Worm (Caenorhabditis elegans) whole organism, young adult: ENCODE measurements around the gene clec-196.

ENCODE experiments used
- C06A6.2 ChIP-seq: fragments of 200-800 bp; sonication (Bioruptor generic); conservative IDR thresholded peaks from 2 replicates; pipeline ENCODE4 v1.3.6; 2022; ENCODE audit warnings: missing genetic modification characterization, missing compliant biosample characterization
- C17E4.6 ChIP-seq: fragments of 200-800 bp; sonication (Bioruptor generic); IDR thresholded peaks from 2 replicates; pipeline ENCODE4 v1.3.6; 2022; ENCODE audit warnings: missing genetic modification reagents, missing genetic modification characterization, missing compliant biosample characterization
- F37B4.10 ChIP-seq: fragments of 200-800 bp; sonication (Bioruptor generic); IDR thresholded peaks from 2 replicates; pipeline ENCODE4 v1.3.6; 2022; ENCODE audit warnings: missing genetic modification characterization, missing compliant biosample characterization
- F55B11.4 ChIP-seq: sonication (generic microtip); optimal IDR thresholded peaks from 2 replicates; lab custom pipeline; 2016; ENCODE audit warnings: missing compliant biosample characterization, missing genetic modification characterization, borderline replicate concordance; ENCODE audit not compliant: insufficient read depth
- Y56A3A.18 ChIP-seq: fragments of 200-800 bp; sonication (Bioruptor generic); IDR thresholded peaks from 2 replicates; pipeline ENCODE4 v1.3.6; 2022; ENCODE audit warnings: missing genetic modification reagents, missing genetic modification characterization, missing compliant biosample characterization
- Y95B8A.8 ChIP-seq: fragments of 200-800 bp; sonication (Bioruptor generic); IDR thresholded peaks from 2 replicates; pipeline ENCODE4 v1.3.6; 2022; ENCODE audit warnings: missing genetic modification reagents, missing genetic modification characterization, missing compliant biosample characterization
- ZK185.1 ChIP-seq: sonication (generic microtip); optimal IDR thresholded peaks from 2 replicates; lab custom pipeline; 2016; ENCODE audit warnings: mild to moderate bottlenecking, missing genetic modification characterization, missing compliant biosample characterization; ENCODE audit not compliant: poor library complexity, severe bottlenecking
- akir-1 ChIP-seq: fragments of 200-800 bp; sonication (Bioruptor generic); optimal IDR thresholded peaks from 2 replicates; lab custom pipeline; 2018; ENCODE audit warnings: mild to moderate bottlenecking, missing genetic modification characterization, moderate library complexity, missing compliant biosample characterization
- cebp-1 ChIP-seq, 2 experiments: fragments of 200-800 bp in 1 of 2; sonication (Bioruptor generic) in 1 of 2; sonication (generic microtip) in 1 of 2; IDR thresholded peaks in 1 of 2; optimal IDR thresholded peaks in 1 of 2; 2 replicates each; pipeline versions ENCODE4 v1.3.6 to Lab custom; 2017 to 2022; ENCODE audit warnings: missing compliant biosample characterization in 2 of 2, missing genetic modification characterization in 2 of 2, mild to moderate bottlenecking in 1 of 2, missing genetic modification reagents in 1 of 2, moderate library complexity in 1 of 2
- ceh-27 ChIP-seq: fragments of 200-800 bp; sonication (Bioruptor generic); optimal IDR thresholded peaks from 2 replicates; lab custom pipeline; 2018; ENCODE audit warnings: mild to moderate bottlenecking, missing genetic modification characterization, moderate library complexity, missing compliant biosample characterization
- ceh-58 ChIP-seq: fragments of 200-800 bp; sonication (Bioruptor generic); IDR thresholded peaks from 2 replicates; pipeline ENCODE4 v1.3.6; 2022; ENCODE audit warnings: missing genetic modification characterization, missing compliant biosample characterization
- ceh-79 ChIP-seq: sonication (generic microtip); optimal IDR thresholded peaks from 2 replicates; lab custom pipeline; 2017; ENCODE audit warnings: mild to moderate bottlenecking, missing genetic modification characterization, missing compliant biosample characterization
- die-1 ChIP-seq: sonication (generic microtip); optimal IDR thresholded peaks from 2 replicates; lab custom pipeline; 2016; ENCODE audit warnings: missing genotype, mild to moderate bottlenecking, missing genetic modification characterization, missing compliant biosample characterization
- efl-1 ChIP-seq: fragments of 150-350 bp; optimal IDR thresholded peaks from 2 replicates; lab custom pipeline; 2014; ENCODE audit warnings: missing biosample characterization, missing genetic modification reagents, missing genetic modification characterization
- egl-44 ChIP-seq: fragments of 200-800 bp; sonication (Bioruptor generic); IDR thresholded peaks from 2 replicates; pipeline ENCODE4 v1.3.6; 2022; ENCODE audit warnings: missing genetic modification reagents, missing genetic modification characterization, missing compliant biosample characterization
- egrh-3 ChIP-seq: fragments of 200-800 bp; sonication (Bioruptor generic); IDR thresholded peaks from 2 replicates; pipeline ENCODE4 v1.3.6; 2022; ENCODE audit warnings: missing genetic modification reagents, missing genetic modification characterization, missing compliant biosample characterization
- fkh-3 ChIP-seq: sonication (generic microtip); optimal IDR thresholded peaks from 2 replicates; lab custom pipeline; 2016; ENCODE audit warnings: mild to moderate bottlenecking, missing genetic modification characterization, missing compliant biosample characterization
- hlh-26 ChIP-seq: fragments of 200-800 bp; sonication (Bioruptor generic); conservative IDR thresholded peaks from 2 replicates; pipeline ENCODE4 v1.3.6; 2022; ENCODE audit warnings: missing genetic modification reagents, missing genetic modification characterization, missing compliant biosample characterization
- hmg-20 ChIP-seq: fragments of 200-800 bp; sonication (Bioruptor generic); IDR thresholded peaks from 2 replicates; pipeline ENCODE4 v1.3.6; 2022; ENCODE audit warnings: missing genetic modification reagents, missing genetic modification characterization, missing compliant biosample characterization
- hrde-1 ChIP-seq: sonication (generic microtip); optimal IDR thresholded peaks from 2 replicates; lab custom pipeline; 2016; ENCODE audit warnings: missing genetic modification characterization, mild to moderate bottlenecking, missing compliant biosample characterization, moderate library complexity, missing genotype, missing genetic modification reagents, borderline replicate concordance
- lin-26 ChIP-seq: fragments of 200-800 bp; sonication (Bioruptor generic); IDR thresholded peaks from 2 replicates; pipeline ENCODE4 v1.3.6; 2022; ENCODE audit warnings: missing genetic modification reagents, missing genetic modification characterization, missing compliant biosample characterization
- lin-40 ChIP-seq: sonication (generic microtip); optimal IDR thresholded peaks from 2 replicates; lab custom pipeline; 2016; ENCODE audit warnings: missing genetic modification characterization, mild to moderate bottlenecking, missing compliant biosample characterization, missing genotype, missing genetic modification reagents
- madf-3 ChIP-seq: fragments of 200-800 bp; sonication (Bioruptor generic); IDR thresholded peaks from 2 replicates; pipeline ENCODE4 v1.3.6; 2022; ENCODE audit warnings: missing genetic modification reagents, missing genetic modification characterization, missing compliant biosample characterization
- madf-8 ChIP-seq: fragments of 200-800 bp; sonication (Bioruptor generic); conservative IDR thresholded peaks from 2 replicates; pipeline ENCODE4 v1.3.6; 2022; ENCODE audit warnings: missing genetic modification reagents, missing genetic modification characterization, missing compliant biosample characterization
- mel-28 ChIP-seq: sonication (generic microtip); optimal IDR thresholded peaks from 2 replicates; lab custom pipeline; 2016; ENCODE audit warnings: borderline replicate concordance, mild to moderate bottlenecking, missing genetic modification characterization, missing compliant biosample characterization
- nfya-2 ChIP-seq: fragments of 200-800 bp; sonication (Bioruptor generic); IDR thresholded peaks from 2 replicates; pipeline ENCODE4 v1.3.6; 2022; ENCODE audit warnings: missing genetic modification reagents, missing genetic modification characterization, missing compliant biosample characterization
- nfyb-1 ChIP-seq: fragments of 200-800 bp; sonication (Bioruptor generic); IDR thresholded peaks from 2 replicates; pipeline ENCODE4 v1.3.6; 2022; ENCODE audit warnings: missing genetic modification reagents, missing genetic modification characterization, missing compliant biosample characterization
- nhr-120 ChIP-seq: fragments of 200-800 bp; sonication (Bioruptor generic); IDR thresholded peaks from 2 replicates; pipeline ENCODE4 v1.3.6; 2022; ENCODE audit warnings: missing genetic modification characterization, missing compliant biosample characterization
- nhr-179 ChIP-seq: sonication (generic microtip); optimal IDR thresholded peaks from 2 replicates; lab custom pipeline; 2016; ENCODE audit warnings: mild to moderate bottlenecking, missing genetic modification characterization, missing compliant biosample characterization
- pha-4 ChIP-seq: fragments of 150-350 bp; sonication (generic microtip); optimal IDR thresholded peaks from 2 replicates; lab custom pipeline; 2014; ENCODE audit warnings: missing biosample characterization, missing genetic modification reagents, missing genetic modification characterization
- rcor-1 ChIP-seq: fragments of 200-800 bp; sonication (Bioruptor generic); IDR thresholded peaks from 2 replicates; pipeline ENCODE4 v1.3.6; 2022; ENCODE audit warnings: missing genetic modification reagents, missing genetic modification characterization, missing compliant biosample characterization
- rec-8 ChIP-seq, 2 experiments: sonication (generic microtip); optimal IDR thresholded peaks; 2 replicates each; lab custom pipeline; 2016; ENCODE audit warnings: mild to moderate bottlenecking in 2 of 2, missing genetic modification characterization in 2 of 2, missing genetic modification reagents in 2 of 2, missing genotype in 2 of 2, missing biosample characterization in 1 of 2, missing compliant biosample characterization in 1 of 2, moderate library complexity in 1 of 2
- rpc-1 ChIP-seq, 2 experiments: fragments of 150-350 bp in 1 of 2; sonication (generic microtip) in 1 of 2; optimal IDR thresholded peaks; 2 replicates each; lab custom pipeline; 2014 to 2018; ENCODE audit warnings: missing biosample characterization in 1 of 2, missing genetic modification characterization in 1 of 2, missing genetic modification reagents in 1 of 2, missing genotype in 1 of 2
- sdz-38 ChIP-seq: sonication (generic microtip); optimal IDR thresholded peaks from 2 replicates; lab custom pipeline; 2016; ENCODE audit warnings: missing genotype, missing genetic modification characterization, missing compliant biosample characterization
- snpc-3.4 ChIP-seq: sonication (generic microtip); optimal IDR thresholded peaks from 2 replicates; lab custom pipeline; 2017; ENCODE audit warnings: missing genetic modification characterization, mild to moderate bottlenecking, missing compliant biosample characterization, antibody characterized with exemption, moderate library complexity, missing genotype, missing genetic modification reagents
- somi-1 ChIP-seq: fragments of 200-800 bp; sonication (Bioruptor generic); optimal IDR thresholded peaks from 2 replicates; lab custom pipeline; 2018; ENCODE audit warnings: mild to moderate bottlenecking, missing genetic modification characterization, missing compliant biosample characterization
- unc-130 ChIP-seq: sonication (generic microtip); optimal IDR thresholded peaks from 2 replicates; lab custom pipeline; 2016; ENCODE audit warnings: missing genetic modification reagents, missing genetic modification characterization, missing compliant biosample characterization
- unc-62 ChIP-seq: fragments of 150-350 bp; optimal IDR thresholded peaks from 2 replicates; lab custom pipeline; 2014; ENCODE audit warnings: missing biosample characterization, missing genetic modification reagents, missing genetic modification characterization
- ztf-18 ChIP-seq: sonication (generic microtip); optimal IDR thresholded peaks from 2 replicates; lab custom pipeline; 2016; ENCODE audit warnings: missing genotype, mild to moderate bottlenecking, missing genetic modification characterization, missing compliant biosample characterization
- ztf-26 ChIP-seq: sonication (generic microtip); optimal IDR thresholded peaks from 2 replicates; lab custom pipeline; 2017; ENCODE audit warnings: missing genetic modification characterization, missing compliant biosample characterization

clec-196 gene

DNA sequence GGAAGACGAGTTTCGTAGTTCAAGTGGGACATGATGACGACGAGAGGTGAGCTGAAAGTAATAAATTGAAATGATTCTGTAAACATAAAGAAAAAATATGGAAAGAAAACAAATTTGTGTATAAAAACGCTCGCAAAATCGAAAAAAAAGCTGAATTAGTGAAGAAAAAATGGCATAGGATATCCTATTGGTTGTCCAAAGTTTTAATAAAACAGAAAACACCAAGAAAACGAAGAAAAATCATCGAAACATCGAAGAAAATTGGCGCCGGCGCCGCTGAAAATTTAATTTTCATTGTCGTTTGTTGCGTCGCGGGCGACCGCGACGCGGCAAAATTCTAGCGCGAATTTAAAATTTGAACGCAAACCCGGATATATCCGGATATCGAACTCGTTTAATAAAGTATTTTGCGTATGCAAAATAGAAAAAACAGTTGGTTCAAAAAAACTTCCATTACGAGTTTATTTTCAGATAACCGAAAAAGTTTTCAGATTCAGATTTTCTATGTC lies 3.1 kb upstream of the clec-196 start, which contains the start of gene gln-5 (continued):
- TF ChIP-seq rpc-1 (optimal IDR thresholded peaks at IDR 0.05; lab: Kevin White, UChicago) (no peak), rpc-1 (tag; optimal IDR thresholded peaks at IDR 0.05; lab: Kevin White, UChicago) (no peak), hrde-1 (tag; lab: Kevin White, UChicago) (no peak), unc-62 (GFP tag; lab: Kevin White, UChicago) (no peak)

DNA sequence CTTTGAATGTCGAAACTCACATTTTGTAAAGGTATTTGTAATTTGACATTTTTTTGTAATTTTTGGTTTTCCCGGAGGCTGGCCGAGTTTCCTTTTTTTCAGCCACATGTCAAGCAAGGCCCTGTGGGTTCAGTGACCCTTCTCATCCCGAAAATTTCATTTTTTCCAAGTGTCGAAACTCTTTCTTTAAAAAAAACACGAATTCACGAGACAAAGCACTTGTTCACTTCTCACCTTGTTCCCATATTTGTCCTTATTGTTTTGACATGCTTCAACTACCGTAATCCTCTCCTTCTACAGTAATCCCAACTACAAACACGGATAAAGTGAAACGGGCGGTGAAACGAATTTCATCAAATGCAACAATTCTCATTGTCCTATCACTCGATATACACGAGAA lies 1.5 kb upstream of the clec-196 start, which contains the start of gene lhfp-4:
lhfp-4 (plus strand) TSS at position 301 of the 400 bp plus-strand sequence.
- TF ChIP-seq ceh-79 (no peak), Y56A3A.18 (GFP tag; lab: Robert Waterston, UW) (no peak), madf-3 (GFP tag; lab: Robert Waterston, UW) (no peak), mel-28 (tag; lab: Kevin White, UChicago) (no peak), rec-8 (tag; optimal IDR thresholded peaks at IDR 0.05; lab: Kevin White, UChicago) (no peak), egl-44 (GFP tag; lab: Robert Waterston, UW) (no peak), rcor-1 (no peak), die-1 (no peak), ztf-26 (tag; lab: Kevin White, UChicago) (no peak), madf-8 (no peak), Y95B8A.8 (GFP tag; lab: Robert Waterston, UW) (no peak), fkh-3 (tag; lab: Kevin White, UChicago) (no peak), nhr-179 (tag; lab: Kevin White, UChicago) (no peak), nhr-120 (no peak), hlh-26 (no peak), akir-1 (GFP tag; lab: Kevin White, UChicago) (no peak)

DNA sequence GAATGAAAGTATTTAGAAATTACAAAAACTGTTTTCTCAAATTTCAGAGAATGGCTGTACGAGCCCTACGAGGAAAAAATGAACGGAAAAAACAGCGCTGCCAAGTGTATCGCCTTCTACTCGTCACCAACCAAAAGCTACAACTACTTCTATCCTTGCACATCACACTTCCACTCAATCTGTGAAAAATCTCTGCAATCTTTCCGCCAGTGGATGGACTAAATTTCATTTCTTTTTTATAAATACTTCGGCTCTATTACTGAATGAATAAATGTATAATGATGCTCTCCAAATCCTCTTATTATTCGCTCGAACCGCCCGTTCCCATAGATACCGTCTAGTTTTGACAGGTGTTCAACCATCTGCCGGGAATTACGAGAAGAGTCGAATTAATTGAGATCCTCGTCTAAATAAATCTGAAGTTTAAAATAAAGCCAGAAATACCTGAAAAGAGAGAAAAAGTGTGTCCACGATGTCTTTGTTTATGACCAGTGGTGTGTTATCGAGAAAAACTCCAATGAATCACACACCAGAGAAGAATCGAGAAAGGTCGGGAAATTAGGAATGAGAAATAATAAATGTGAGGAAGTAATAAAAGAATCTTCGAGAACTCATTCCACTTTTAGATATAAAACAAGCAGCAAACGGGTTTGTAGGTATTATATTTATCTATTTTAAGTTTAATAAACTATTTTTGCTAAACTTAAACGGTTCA lies 860 bp downstream of the clec-196 start:
- TF ChIP-seq madf-3 (GFP tag; lab: Robert Waterston, UW) (0 out of 2 replicates have a peak, but pooled peaks have one; percentile 1), ceh-58 (GFP tag; lab: Robert Waterston, UW) (0 out of 2 replicates have a peak, but pooled peaks have one; percentile 22), lin-26 (GFP tag; lab: Robert Waterston, UW) (0 out of 2 replicates have a peak, but pooled peaks have one; percentile 11), nfyb-1 (GFP tag; lab: Robert Waterston, UW) (peak; percentile 28; the same call in 1 of the 2 replicates), die-1 (no peak)

DNA sequence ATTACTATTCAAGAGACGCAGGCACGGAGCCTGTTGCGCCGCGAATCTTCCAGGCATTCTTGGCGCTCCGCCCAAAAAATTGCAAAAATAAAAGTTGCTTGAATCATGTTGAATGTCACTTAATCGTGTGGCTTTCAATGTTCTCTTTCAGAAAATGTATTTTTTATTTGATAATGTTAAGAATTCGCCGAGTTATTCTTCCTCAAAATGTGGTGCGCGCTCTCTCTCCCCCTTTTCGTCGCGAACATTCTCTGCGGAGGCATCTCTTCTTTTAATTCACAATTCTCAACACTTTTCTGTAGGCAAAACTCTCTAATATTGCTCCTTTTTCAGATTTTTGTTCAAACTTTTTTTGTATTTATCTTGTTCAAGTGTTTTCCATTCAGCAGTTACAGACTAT lies 1.6 kb downstream of the clec-196 start:
- TF ChIP-seq nfya-2 (GFP tag; lab: Robert Waterston, UW) (no peak), somi-1 (peak; percentile 98), unc-130 (GFP tag; lab: Kevin White, UChicago) (peak; percentile 83), efl-1 (GFP tag; lab: Kevin White, UChicago) (peak; percentile 65), C06A6.2 (GFP tag; lab: Robert Waterston, UW) (peak; percentile 91), sdz-38 (tag; lab: Kevin White, UChicago) (no peak), ztf-26 (tag; lab: Kevin White, UChicago) (peak; percentile 97), egrh-3 (GFP tag; lab: Robert Waterston, UW) (peak; percentile 88), cebp-1 (GFP tag; IDR thresholded peaks at IDR 0.05; lab: Robert Waterston, UW) (peak; percentile 94), cebp-1 (tag; optimal IDR thresholded peaks at IDR 0.05; lab: Kevin White, UChicago) (peak; percentile 97), pha-4 (peak; percentile 97), C17E4.6 (GFP tag; lab: Robert Waterston, UW) (peak; percentile 93), hmg-20 (GFP tag; lab: Robert Waterston, UW) (peak; percentile 23; the same call in 1 of the 2 replicates), ceh-27 (GFP tag; lab: Kevin White, UChicago) (peak; percentile 96), rcor-1 (peak; percentile 91), lin-40 (tag; lab: Kevin White, UChicago) (peak; percentile 99), snpc-3.4 (peak; percentile 80), ZK185.1 (peak; percentile 79), ztf-18 (peak; percentile 78), F55B11.4 (no peak), F37B4.10 (no peak), ceh-58 (GFP tag; lab: Robert Waterston, UW) (no peak), nfyb-1 (GFP tag; lab: Robert Waterston, UW) (peak; percentile 95), nhr-120 (no peak)
